Fruit fly (Drosophila melanogaster) whole organism, larva: ENCODE results near the gene fry.

Experiments
- noc ChIP-seq: fragments of 200-800 bp; sonication (Bioruptor generic); optimal IDR thresholded peaks from 3 replicates; lab custom pipeline; 2019; ENCODE audit warnings: missing biosample characterization, mild to moderate bottlenecking, missing genetic modification characterization, moderate library complexity

fry gene

DNA sequence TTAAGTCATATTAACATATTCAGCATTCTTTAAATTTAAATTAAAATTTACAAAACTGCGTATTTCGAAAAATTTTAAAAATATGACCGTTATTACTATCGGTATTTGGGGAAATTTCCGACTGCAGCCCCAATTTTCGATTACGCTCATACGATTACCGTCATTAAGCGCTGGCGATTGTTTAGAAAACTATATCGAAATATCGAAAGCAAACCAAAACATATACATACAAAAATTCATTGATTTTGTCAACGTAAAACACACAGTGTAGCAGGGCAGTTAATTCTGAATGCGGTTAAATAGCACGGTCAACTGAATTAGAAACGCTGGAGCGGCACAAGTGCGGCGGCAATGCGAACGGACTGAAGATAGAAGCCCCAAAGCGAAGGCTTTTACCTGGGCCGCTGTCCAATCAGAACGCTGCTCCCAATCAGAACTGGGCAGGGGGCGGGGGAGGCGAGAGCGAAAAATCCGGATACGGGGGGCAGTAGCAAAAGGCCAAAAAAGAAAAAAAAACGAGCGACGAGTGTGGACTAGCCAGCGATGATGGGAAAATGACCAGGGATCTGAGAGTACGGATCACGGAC, 25.4 kb upstream of the fry start, which contains the start of gene CG16711:
Gene CG16711, plus strand, starts transcription at position 170 of the 587 bp plus-strand sequence.
- no peak for TF ChIP-seq noc (tag; lab: Kevin White, UChicago)

DNA sequence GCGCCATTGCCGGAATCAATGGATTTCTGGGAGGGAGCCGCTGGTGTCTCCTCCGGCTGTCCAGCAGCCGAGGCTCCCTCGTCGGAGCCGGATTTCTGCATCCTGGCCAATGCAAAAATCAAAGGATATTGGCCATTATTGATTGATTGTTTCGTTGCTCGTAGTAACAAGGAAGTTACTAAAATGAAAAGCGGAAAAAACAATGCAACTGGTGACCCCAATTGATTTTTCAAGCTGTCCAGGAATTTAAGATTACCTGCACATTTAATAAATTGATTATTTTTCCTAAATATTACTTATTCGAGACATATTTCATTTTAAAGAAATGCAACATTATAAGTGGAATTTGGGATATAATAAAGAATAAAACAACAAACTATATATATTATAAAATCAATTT, 24.6 kb upstream of the fry start, which contains the start of gene CG6761:
Gene CG6761, minus strand, starts transcription at position 101 of the 400 bp plus-strand sequence.
- TF ChIP-seq noc (tag; lab: Kevin White, UChicago) = no peak

DNA sequence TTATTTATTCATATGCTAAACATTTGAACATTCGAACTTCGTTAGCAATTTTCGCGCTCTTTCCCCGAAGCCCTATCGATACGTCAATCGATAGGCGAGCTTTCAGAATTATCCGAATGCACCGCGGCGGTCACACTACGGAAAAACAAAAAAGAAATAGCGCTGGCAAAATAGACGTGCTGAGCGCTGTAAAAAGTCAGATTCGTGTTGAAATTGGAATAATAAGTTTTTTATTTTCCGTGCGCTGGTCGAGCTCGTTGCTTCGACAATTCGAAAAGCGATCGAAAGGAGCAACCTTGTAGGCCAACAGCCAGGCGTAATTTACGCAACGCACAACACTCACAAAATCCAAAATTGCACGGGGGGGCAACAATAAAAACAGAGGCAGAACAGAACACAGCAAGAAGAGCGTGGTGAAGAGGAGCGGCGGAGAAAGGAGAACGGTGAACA, 19.3 kb upstream of the fry start, which contains the start of gene Ubc4:
Gene Ubc4, plus strand, starts transcription at position 144 of the 450 bp plus-strand sequence.
- no peak for TF ChIP-seq noc (tag; lab: Kevin White, UChicago)

DNA sequence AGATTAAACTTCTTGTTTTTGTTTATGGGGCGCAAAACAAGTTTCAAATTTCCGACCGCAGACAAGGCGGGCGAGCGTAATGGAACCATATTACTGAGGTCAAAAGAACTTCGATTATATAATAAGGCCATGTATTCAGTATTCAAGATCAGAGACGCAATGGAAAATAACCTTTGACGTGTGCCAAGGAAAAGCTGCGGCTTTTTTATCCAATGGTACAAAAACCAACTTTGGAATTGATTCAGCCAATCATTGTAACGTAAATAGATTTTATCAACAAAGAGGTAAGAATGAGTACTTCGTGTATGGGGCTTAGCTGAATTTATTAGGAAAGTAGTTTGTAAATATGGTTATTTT, 18.6 kb upstream of the fry start:
- no peak for TF ChIP-seq noc (tag; lab: Kevin White, UChicago)

DNA sequence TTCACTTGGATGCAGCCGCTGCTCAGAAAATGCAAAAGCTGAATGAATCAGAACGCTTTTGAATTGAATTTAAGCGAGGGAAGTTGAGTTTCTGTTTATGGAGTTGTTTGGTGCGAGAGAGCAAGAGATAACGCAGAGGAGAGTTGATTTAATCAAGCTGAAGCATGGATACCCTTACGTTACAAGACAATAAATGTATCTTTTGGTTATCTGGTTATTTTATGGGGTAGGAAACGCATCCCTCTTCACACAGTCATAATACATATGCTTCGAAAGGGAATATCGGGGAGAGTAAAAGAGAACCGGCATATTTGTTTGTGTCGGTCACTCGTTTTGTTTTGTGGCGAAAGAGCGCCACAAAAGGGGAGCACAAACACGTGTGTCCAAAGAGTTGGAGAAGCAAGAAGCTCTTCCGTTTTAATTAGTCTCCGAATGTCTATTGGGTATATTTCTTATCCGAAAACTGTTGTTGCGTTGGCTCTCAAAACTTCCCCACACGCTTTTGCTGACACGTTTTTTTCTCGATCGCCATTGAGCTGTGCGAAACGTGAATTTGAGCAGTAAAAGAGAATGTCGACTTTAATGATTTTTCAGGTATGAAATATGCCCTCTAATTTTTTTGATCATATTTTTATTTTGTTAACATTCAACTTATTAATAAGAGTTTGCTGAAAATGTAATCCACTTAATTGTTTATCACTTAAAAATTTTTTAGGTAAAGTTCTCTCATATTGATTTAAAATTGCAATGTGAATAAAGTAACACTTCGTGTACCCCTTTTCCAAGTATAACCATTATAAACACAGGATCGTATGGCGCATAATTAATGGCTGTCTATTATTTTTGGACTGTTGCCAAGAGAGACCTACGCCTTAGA, 18.0 kb upstream of the fry start, which contains the start of gene Prps:
Gene Prps, minus strand, starts transcription at position 51 of the 877 bp plus-strand sequence.
- peak; percentile 72 for TF ChIP-seq noc (tag; lab: Kevin White, UChicago)

DNA sequence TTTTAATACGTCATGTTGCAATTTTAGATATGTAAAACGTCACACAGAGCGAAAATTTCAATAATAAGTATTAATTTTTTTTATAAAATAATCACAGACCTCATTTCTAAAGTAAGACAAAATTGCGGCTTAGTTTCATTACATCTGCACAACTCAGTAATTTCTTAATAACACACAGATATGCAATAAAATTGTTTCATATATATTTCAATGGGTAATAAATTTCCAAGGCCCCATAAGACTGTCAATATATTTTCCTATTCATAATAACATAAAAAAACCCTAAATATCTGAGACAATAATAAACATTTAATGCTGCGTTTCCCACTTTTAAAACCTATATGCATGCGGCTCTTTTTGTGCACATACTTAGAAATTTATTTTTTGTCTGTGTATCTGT, 16.7 kb upstream of the fry start:
- no peak for TF ChIP-seq noc (tag; lab: Kevin White, UChicago)

DNA sequence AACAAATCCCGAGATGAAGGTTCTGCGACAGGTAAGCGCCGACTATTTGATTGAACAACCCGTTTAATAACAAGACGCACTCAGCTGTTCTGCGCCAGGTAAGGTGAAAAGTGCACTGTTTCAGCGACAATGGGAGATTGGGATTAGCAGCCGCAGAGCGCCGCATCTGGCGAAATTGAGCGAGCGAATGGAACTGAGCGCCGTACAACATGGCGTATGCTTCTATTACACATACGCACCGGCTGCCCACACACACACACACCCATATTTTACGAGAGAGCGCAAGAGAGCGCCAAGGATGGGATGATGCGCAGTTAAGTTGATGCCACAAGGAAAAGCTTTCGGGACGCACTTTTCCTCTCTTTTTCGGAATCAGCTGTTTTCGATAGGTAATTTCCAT, 16.3 kb upstream of the fry start:
- TF ChIP-seq noc (tag; lab: Kevin White, UChicago) = no peak

DNA sequence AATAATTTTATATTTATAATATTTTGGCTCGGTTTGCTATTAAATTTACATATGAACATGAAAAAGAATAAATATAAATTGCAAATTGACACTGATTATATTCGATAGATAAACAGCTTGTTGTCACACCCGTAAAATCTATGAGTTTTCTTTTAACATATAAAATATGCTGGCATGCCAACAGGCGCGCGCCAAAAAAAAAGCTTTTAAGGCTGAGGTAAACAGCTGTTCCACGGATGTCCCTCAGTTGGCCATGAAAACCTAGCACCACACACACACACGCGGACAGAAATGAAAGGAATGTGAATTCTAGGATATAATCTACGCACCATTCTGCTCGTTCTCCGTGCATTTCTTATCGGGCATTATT, 15.9 kb upstream of the fry start:
- no peak for TF ChIP-seq noc (tag; lab: Kevin White, UChicago)

DNA sequence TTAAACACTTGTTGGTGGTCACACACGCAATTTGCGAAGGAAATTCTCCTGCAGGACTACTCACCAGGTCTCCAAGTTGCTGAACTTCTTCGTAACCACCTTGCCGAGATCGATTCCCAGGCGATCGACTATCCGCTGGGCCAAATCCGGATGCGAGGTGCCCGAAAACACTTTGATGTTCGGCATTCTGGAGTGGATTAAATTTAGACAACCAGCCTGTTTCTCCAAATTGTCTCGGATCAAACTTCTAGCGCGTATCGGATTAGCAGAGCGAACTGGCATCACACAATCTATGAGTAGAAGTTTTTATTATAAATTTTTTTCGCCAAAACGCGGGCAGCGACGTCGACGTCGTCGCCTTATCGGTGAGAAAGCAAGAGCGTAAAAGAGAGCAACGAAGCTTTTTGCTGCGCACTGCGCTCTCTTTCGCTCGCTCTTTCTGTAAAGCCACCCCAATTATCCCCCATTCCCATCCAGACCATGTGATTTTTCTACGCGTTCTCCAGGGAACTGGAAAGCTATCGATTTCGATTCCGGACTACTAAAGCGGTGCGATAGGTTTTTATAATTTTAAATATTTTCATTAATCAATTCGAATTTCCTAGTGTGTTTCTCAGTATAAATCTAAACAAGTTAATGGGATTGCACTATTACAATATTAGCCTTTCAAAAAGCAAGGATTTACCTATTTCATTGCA, 15.4 kb upstream of the fry start:
- TF ChIP-seq noc (tag; lab: Kevin White, UChicago) = no peak

DNA sequence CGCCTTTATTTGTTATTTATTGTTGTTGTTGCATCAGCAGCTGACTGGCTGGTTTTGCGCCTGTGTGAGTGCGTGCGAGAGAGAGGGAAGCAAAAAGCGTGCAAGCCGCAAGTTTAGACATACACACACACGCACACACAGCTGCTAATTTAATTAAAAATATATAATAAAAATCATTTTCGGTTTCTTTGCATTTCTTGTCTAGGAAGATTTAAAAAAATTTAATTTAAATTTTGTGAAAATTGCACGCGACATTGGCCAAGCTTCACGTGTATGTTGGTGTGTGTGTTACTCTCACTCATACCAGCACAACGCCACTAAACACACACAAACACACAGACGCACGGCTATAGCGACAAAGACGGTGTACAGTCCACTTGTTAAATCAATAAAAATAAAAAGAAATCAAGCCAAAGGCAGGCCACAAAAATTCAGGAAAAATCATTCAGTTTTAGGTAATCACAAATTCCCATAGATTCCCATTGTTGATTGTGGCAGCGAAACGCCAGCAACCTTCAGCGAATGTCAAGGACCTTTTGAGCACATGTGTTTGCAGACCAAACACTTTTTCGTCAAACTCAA, 14.7 kb upstream of the fry start:
- no peak for TF ChIP-seq noc (tag; lab: Kevin White, UChicago)

DNA sequence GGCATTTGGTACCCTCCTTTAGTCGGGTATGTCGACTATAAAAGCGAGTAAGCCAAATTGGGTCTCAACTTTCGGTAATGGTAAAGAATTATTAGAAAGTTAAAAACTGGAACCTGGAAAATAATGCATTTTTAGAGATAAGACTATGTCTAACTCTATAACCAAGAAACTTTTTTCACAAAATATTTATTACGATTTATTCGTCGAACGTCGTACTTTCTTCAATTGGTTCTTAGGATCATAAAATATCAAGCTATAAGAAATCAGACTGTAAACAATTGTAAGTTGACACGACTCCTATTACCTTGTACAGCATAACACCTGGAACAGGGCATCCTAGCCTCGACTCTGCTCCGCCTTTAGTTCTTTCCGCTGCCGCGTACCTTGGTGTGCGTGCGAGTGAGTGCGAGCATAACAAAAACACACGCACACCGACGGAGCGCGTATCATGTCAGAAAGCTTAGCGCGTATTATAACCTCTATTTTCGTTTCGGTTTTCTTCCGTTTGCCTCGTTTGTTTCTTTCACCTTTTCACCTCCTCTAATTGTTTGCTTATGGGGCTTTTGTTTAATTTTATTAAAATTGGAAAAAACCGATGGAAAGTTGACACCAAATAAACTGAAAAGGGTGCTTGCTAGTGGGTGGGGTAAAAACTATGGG, 14.1 kb upstream of the fry start:
- peak; percentile 98 for TF ChIP-seq noc (tag; lab: Kevin White, UChicago)

DNA sequence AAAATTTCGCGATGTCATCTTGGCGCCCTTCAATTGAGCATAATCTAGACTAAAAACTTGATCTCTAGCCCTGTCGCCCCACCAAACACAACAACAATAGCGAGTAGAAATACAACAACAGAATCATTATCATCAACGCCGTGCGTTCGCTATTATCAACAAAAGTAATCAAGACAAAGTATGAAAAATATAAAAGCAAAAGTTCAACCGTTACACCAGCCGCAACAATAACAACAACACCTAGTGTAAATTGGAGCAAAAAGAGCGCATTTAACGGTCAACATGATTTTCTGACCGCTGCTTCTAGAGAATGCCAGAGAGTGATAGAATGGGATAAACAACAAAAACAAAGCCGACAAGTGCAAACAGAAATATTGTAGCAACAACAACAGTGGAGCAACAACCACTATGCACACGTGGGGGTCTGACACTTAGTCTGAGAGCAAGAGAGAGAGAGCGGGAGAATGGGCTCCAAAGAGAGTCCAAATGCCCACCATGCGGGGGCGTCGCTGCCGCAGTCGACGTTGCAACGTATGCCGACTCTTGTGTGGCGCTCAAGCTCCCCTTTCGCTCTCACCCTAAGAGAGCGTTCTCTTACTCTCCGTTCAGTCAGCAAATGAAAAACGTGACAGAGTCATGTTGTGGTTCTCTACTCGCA, 13.5 kb upstream of the fry start:
- peak; percentile 41 for TF ChIP-seq noc (tag; lab: Kevin White, UChicago)

DNA sequence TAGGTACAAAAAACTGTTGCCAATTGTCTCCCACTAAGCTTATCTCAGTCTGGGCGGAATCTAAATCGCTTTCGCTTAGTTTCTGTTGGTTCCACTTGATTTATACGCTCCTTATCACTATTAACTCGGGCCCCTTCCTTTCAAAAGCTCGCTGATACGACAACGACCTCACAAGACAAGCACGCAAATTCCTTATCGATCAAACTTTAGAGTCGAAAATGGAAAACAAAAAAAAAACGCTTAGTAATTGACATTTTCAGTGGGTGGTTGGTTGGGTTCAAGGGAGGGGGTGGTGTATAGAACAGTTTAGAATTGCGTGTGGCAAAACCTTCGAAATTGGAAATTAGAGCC, 12.5 kb upstream of the fry start:
- peak; percentile 91 for TF ChIP-seq noc (tag; lab: Kevin White, UChicago)

DNA sequence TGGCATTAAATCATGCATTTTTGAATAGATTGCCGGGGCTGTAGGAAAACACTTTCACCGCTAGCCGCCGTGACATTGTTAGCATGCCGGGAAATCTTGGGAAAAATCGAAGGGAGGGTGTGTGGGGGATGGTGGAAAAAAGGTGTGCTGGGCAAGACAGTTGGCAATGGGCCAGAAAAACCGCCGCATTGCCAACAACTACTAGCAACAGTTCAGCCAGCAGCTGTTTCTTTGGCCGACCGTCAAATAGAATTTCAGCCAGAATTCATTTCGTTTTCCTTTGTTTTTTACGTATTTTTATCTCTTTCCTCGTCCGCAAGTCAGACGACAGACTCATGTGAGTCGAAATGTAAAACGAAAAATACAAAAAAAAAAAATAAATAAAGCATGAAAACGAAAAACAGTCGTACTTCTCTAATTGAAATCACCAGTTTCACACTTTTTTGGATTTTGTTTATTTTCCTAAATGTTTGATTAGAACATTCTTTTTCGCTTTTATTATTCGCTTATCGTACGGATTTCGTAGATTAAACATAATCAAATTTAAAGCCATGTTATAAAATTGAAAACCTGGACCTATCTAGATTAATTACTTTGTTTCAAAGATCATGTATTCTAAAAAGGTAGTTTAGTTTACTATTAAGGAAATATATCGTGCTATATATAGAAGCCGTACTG, 12.0 kb upstream of the fry start:
- TF ChIP-seq noc (tag; lab: Kevin White, UChicago) = peak; percentile 96
